Worm (Caenorhabditis elegans) whole organism, L2 larva: Measurements from ENCODE around the gene srw-62.

Experiments used
- C34F6.9 ChIP-seq: fragments of 150-350 bp; optimal IDR thresholded peaks from 2 replicates; lab custom pipeline; 2014; ENCODE audit warnings: missing biosample characterization, missing genetic modification characterization
- F13H6.1 ChIP-seq: sonication (generic microtip); optimal IDR thresholded peaks from 2 replicates; lab custom pipeline; 2016; ENCODE audit warnings: missing genetic modification characterization, missing compliant biosample characterization
- R02D3.7 ChIP-seq: fragments of 150-350 bp; optimal IDR thresholded peaks from 2 replicates; lab custom pipeline; 2014; ENCODE audit warnings: missing biosample characterization, missing genetic modification characterization
- Y55F3AM.14 ChIP-seq: fragments of 200-800 bp; sonication (Bioruptor generic); optimal IDR thresholded peaks from 2 replicates; lab custom pipeline; 2018; ENCODE audit warnings: mild to moderate bottlenecking, missing genetic modification characterization, missing compliant biosample characterization
- ZK546.5 ChIP-seq: sonication (generic microtip); optimal IDR thresholded peaks from 2 replicates; lab custom pipeline; 2017; ENCODE audit warnings: missing biosample characterization, missing genetic modification characterization
- alr-1 ChIP-seq: fragments of 150-350 bp; optimal IDR thresholded peaks from 2 replicates; lab custom pipeline; 2014; ENCODE audit warnings: missing biosample characterization, missing genetic modification characterization
- aly-2 ChIP-seq: fragments of 150-350 bp; optimal IDR thresholded peaks from 2 replicates; lab custom pipeline; 2014; ENCODE audit warnings: missing biosample characterization, missing genetic modification characterization
- ama-1 ChIP-seq: fragments of 150-350 bp; optimal IDR thresholded peaks from 2 replicates; lab custom pipeline; 2018; ENCODE audit warnings: inconsistent platforms
- ceh-16 ChIP-seq: fragments of 150-350 bp; optimal IDR thresholded peaks from 2 replicates; lab custom pipeline; 2014; ENCODE audit warnings: missing biosample characterization, missing genetic modification characterization
- ceh-82 ChIP-seq: fragments of 150-350 bp; optimal IDR thresholded peaks from 2 replicates; lab custom pipeline; 2014; ENCODE audit warnings: missing biosample characterization, missing genetic modification characterization
- crh-2 ChIP-seq: sonication (generic microtip); optimal IDR thresholded peaks from 2 replicates; lab custom pipeline; 2017; ENCODE audit warnings: missing biosample characterization, missing genetic modification characterization
- dmd-4 ChIP-seq: sonication (generic microtip); optimal IDR thresholded peaks from 2 replicates; lab custom pipeline; 2017; ENCODE audit warnings: missing biosample characterization, missing genetic modification characterization
- egl-27 ChIP-seq: sonication (generic microtip); optimal IDR thresholded peaks from 3 replicates; lab custom pipeline; 2017; ENCODE audit warnings: missing biosample characterization, missing genetic modification reagents, missing genetic modification characterization
- elt-1 ChIP-seq: fragments of 150-350 bp; optimal IDR thresholded peaks from 2 replicates; lab custom pipeline; 2014; ENCODE audit warnings: missing biosample characterization, missing genetic modification characterization
- elt-3 ChIP-seq: sonication (generic microtip); optimal IDR thresholded peaks from 2 replicates; lab custom pipeline; 2017; ENCODE audit warnings: missing biosample characterization, missing genetic modification characterization
- fos-1 ChIP-seq: fragments of 150-350 bp; optimal IDR thresholded peaks from 2 replicates; lab custom pipeline; 2014; ENCODE audit warnings: missing biosample characterization, missing genetic modification characterization
- gmeb-1 ChIP-seq: fragments of 150-350 bp; optimal IDR thresholded peaks from 2 replicates; lab custom pipeline; 2014; ENCODE audit warnings: missing biosample characterization, missing genetic modification characterization
- lin-11 ChIP-seq: fragments of 150-350 bp; sonication (generic microtip); optimal IDR thresholded peaks from 2 replicates; lab custom pipeline; 2014; ENCODE audit warnings: missing biosample characterization, missing genetic modification characterization, inconsistent platforms, mixed read lengths
- lin-39 ChIP-seq: fragments of 150-350 bp; optimal IDR thresholded peaks from 2 replicates; lab custom pipeline; 2014; ENCODE audit warnings: missing biosample characterization, missing genetic modification reagents, missing genetic modification characterization
- lsy-2 ChIP-seq, 2 experiments: fragments of 150-350 bp in 1 of 2; sonication (generic microtip) in 1 of 2; optimal IDR thresholded peaks; 2 replicates each; lab custom pipeline; 2014 to 2017; ENCODE audit warnings: missing biosample characterization in 2 of 2, missing genetic modification characterization in 2 of 2
- mbf-1 ChIP-seq: sonication (generic microtip); optimal IDR thresholded peaks from 2 replicates; lab custom pipeline; 2017; ENCODE audit warnings: missing biosample characterization, missing genetic modification characterization
- nhr-10 ChIP-seq: sonication (generic microtip); optimal IDR thresholded peaks from 2 replicates; lab custom pipeline; 2017; ENCODE audit warnings: missing biosample characterization, missing genetic modification characterization
- nhr-11 ChIP-seq: fragments of 150-350 bp; optimal IDR thresholded peaks from 2 replicates; lab custom pipeline; 2014; ENCODE audit warnings: missing biosample characterization, missing genetic modification characterization
- nhr-12 ChIP-seq: fragments of 150-350 bp; optimal IDR thresholded peaks from 2 replicates; lab custom pipeline; 2014; ENCODE audit warnings: missing biosample characterization, missing genetic modification characterization
- nhr-129 ChIP-seq: fragments of 150-350 bp; optimal IDR thresholded peaks from 2 replicates; lab custom pipeline; 2014; ENCODE audit warnings: missing biosample characterization, missing genetic modification characterization
- nhr-23 ChIP-seq: fragments of 150-350 bp; optimal IDR thresholded peaks from 2 replicates; lab custom pipeline; 2014; ENCODE audit warnings: missing biosample characterization, missing genetic modification reagents, missing genetic modification characterization
- nhr-25 ChIP-seq: fragments of 150-350 bp; sonication (generic microtip); optimal IDR thresholded peaks from 3 replicates; lab custom pipeline; 2014; ENCODE audit warnings: missing biosample characterization, missing genetic modification characterization
- nhr-6 ChIP-seq: fragments of 150-350 bp; optimal IDR thresholded peaks from 2 replicates; lab custom pipeline; 2014; ENCODE audit warnings: missing biosample characterization, missing genetic modification characterization
- nhr-77 ChIP-seq: fragments of 150-350 bp; optimal IDR thresholded peaks from 2 replicates; lab custom pipeline; 2014; ENCODE audit warnings: missing biosample characterization, missing genetic modification characterization
- peb-1 ChIP-seq: fragments of 150-350 bp; optimal IDR thresholded peaks from 2 replicates; lab custom pipeline; 2014; ENCODE audit warnings: missing biosample characterization, missing genetic modification characterization
- skn-1 ChIP-seq: sonication (generic microtip); optimal IDR thresholded peaks from 2 replicates; lab custom pipeline; 2017; ENCODE audit warnings: missing biosample characterization, missing genetic modification characterization
- sma-3 ChIP-seq: sonication (generic microtip); optimal IDR thresholded peaks from 2 replicates; lab custom pipeline; 2016; ENCODE audit warnings: missing genetic modification reagents, missing genetic modification characterization, missing compliant biosample characterization
- snpc-4 ChIP-seq: fragments of 150-350 bp; optimal IDR thresholded peaks from 2 replicates; lab custom pipeline; 2014; ENCODE audit warnings: missing biosample characterization, missing genetic modification characterization
- unc-39 ChIP-seq: fragments of 150-350 bp; optimal IDR thresholded peaks from 2 replicates; lab custom pipeline; 2014; ENCODE audit warnings: missing biosample characterization, missing genetic modification characterization
- unc-55 ChIP-seq: fragments of 150-350 bp; sonication (generic microtip); optimal IDR thresholded peaks from 3 replicates; lab custom pipeline; 2014; ENCODE audit warnings: missing biosample characterization, missing genetic modification reagents, missing genetic modification characterization
- zag-1 ChIP-seq: fragments of 150-350 bp; optimal IDR thresholded peaks from 2 replicates; lab custom pipeline; 2014; ENCODE audit warnings: missing biosample characterization, missing genetic modification characterization
- ztf-1 ChIP-seq: fragments of 200-800 bp; sonication (Bioruptor generic); conservative IDR thresholded peaks from 2 replicates; pipeline ENCODE4 v1.3.6; 2022; ENCODE audit warnings: missing genetic modification characterization, missing compliant biosample characterization
- ztf-4 ChIP-seq: fragments of 150-350 bp; optimal IDR thresholded peaks from 2 replicates; lab custom pipeline; 2014; ENCODE audit warnings: missing biosample characterization, missing genetic modification characterization

Gene srw-62

ce11 chrII:7864207-7864606, 39.0 kb downstream of the srw-62 start, which contains the start of gene ostb-1:
Gene ostb-1, plus strand, starts transcription at chrII:7864507.
- TF ChIP-seq C34F6.9 = peak; percentile 55
- TF ChIP-seq unc-55 = peak; percentile 45
- TF ChIP-seq dmd-4 (tag; lab: Kevin White, UChicago) = no peak
- TF ChIP-seq unc-39 (tag; lab: Kevin White, UChicago) = no peak
- TF ChIP-seq lin-39 (tag; lab: Kevin White, UChicago) = no peak
- TF ChIP-seq peb-1 = no peak
- TF ChIP-seq nhr-129 (tag; lab: Kevin White, UChicago) = peak; percentile 59
- peak; percentile 5 for TF ChIP-seq fos-1 (tag; lab: Kevin White, UChicago)
- TF ChIP-seq ceh-16 (tag; lab: Kevin White, UChicago) = no peak
- TF ChIP-seq crh-2 = peak; percentile 90
- TF ChIP-seq egl-27 (tag; lab: Kevin White, UChicago) = no peak
- TF ChIP-seq lsy-2 (tag; optimal IDR thresholded peaks at IDR 0.05; lab: Kevin White, UChicago) = peak in 1 of 2 experiments; percentile 84
- no peak for TF ChIP-seq sma-3 (GFP tag; lab: Kevin White, UChicago)
- TF ChIP-seq gmeb-1 (tag; lab: Kevin White, UChicago) = peak; percentile 50
- TF ChIP-seq ama-1 (lab: Kevin White, UChicago) = no peak
- TF ChIP-seq alr-1 (tag; lab: Kevin White, UChicago) = no peak
- TF ChIP-seq F13H6.1 = no peak
- no peak for TF ChIP-seq aly-2
- no peak for TF ChIP-seq nhr-6 (tag; lab: Kevin White, UChicago)
- no peak for TF ChIP-seq elt-3
- no peak for TF ChIP-seq R02D3.7 (tag; lab: Kevin White, UChicago)
- no peak for TF ChIP-seq ztf-1 (GFP tag; lab: Robert Waterston, UW)
- no peak for TF ChIP-seq elt-1 (tag; lab: Kevin White, UChicago)

- TF ChIP-seq lin-11 (tag; lab: Kevin White, UChicago) (no peak), sma-3 (GFP tag; lab: Kevin White, UChicago) (no peak), lsy-2 (tag; optimal IDR thresholded peaks at IDR 0.05; lab: Kevin White, UChicago) (no peak), R02D3.7 (tag; lab: Kevin White, UChicago) (no peak), nhr-11 (no peak), ceh-82 (tag; lab: Kevin White, UChicago) (no peak), nhr-23 (tag; lab: Kevin White, UChicago) (no peak), egl-27 (tag; lab: Kevin White, UChicago) (no peak), nhr-6 (tag; lab: Kevin White, UChicago) (no peak), lin-39 (tag; lab: Kevin White, UChicago) (no peak), Y55F3AM.14 (no peak), ceh-16 (tag; lab: Kevin White, UChicago) (no peak), mbf-1 (tag; lab: Kevin White, UChicago) (no peak), snpc-4 (tag; lab: Kevin White, UChicago) (no peak), elt-1 (tag; lab: Kevin White, UChicago) (no peak)
- TF ChIP-seq, all 48 proteins: peak for 0
Measured at ce11 chrII:7864892-7865291, 39.7 kb downstream of the srw-62 start.

- TF ChIP-seq lsy-2 (tag; optimal IDR thresholded peaks at IDR 0.05; lab: Kevin White, UChicago) = no peak
- no peak for TF ChIP-seq ceh-82 (tag; lab: Kevin White, UChicago)
- TF ChIP-seq F13H6.1 = no peak
- TF ChIP-seq ztf-4 (tag; lab: Kevin White, UChicago) = no peak
- peak; percentile 40 for TF ChIP-seq nhr-25 (tag; lab: Kevin White, UChicago)
Measured at ce11 chrII:7866081-7866480, 40.9 kb downstream of the srw-62 start.

- TF ChIP-seq lin-11 (tag; lab: Kevin White, UChicago) (no peak), dmd-4 (tag; lab: Kevin White, UChicago) (no peak), zag-1 (tag; lab: Kevin White, UChicago) (no peak), nhr-77 (no peak), sma-3 (GFP tag; lab: Kevin White, UChicago) (no peak), nhr-10 (no peak), fos-1 (tag; lab: Kevin White, UChicago) (no peak)
Measured at ce11 chrII:7870062-7870461, 44.9 kb downstream of the srw-62 start, which contains the start of gene ztf-17. Gene ztf-17, minus strand, starts transcription at chrII:7870162.

ce11 chrII:7870632-7871031, 45.4 kb downstream of the srw-62 start:
- TF ChIP-seq nhr-25 (tag; lab: Kevin White, UChicago) (peak; percentile 13), sma-3 (GFP tag; lab: Kevin White, UChicago) (peak; percentile 30), fos-1 (tag; lab: Kevin White, UChicago) (peak; percentile 21), elt-3 (no peak), nhr-129 (tag; lab: Kevin White, UChicago) (peak; percentile 78), alr-1 (tag; lab: Kevin White, UChicago) (no peak), lsy-2 (tag; optimal IDR thresholded peaks at IDR 0.05; lab: Kevin White, UChicago) (peak; percentile 81 to 97), F13H6.1 (peak; percentile 17), C34F6.9 (peak; percentile 53), zag-1 (tag; lab: Kevin White, UChicago) (peak; percentile 24), egl-27 (tag; lab: Kevin White, UChicago) (no peak), unc-55 (peak; percentile 75), skn-1 (tag; lab: Kevin White, UChicago) (no peak), Y55F3AM.14 (no peak), nhr-12 (tag; lab: Kevin White, UChicago) (no peak), crh-2 (peak; percentile 21), ZK546.5 (no peak)
- TF ChIP-seq, all 48 proteins: peak for 10
